Worm (Caenorhabditis elegans): ENCODE measurements around the gene srv-12.

DNA sequence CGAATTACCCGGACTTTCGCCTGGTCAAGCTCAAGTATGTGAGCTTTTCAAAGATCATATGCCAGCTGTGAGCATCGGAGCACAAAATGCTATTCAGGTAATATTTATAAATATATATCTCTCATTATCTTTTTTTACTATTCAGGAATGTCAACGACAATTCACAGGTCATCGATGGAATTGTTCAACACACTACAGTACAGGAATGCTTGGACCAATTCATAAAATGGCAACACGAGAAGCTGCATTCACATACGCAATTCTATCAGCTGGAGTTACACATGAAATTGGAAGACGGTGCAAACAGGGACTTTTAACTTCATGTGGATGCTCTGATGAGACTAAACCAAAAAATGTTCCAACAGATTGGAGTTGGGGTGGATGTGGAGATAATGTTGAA, 14.8 kb upstream of the srv-12 start:
- TF ChIP-seq attf-6 (GFP tag; IDR thresholded peaks at IDR 0.05) (no peak), ztf-28 (GFP tag; IDR thresholded peaks at IDR 0.05) (no peak), F10E7.11 (tag; optimal IDR thresholded peaks at IDR 0.05) (no peak), unc-62 (GFP tag; optimal IDR thresholded peaks at IDR 0.05) (no peak)

All from whole organism, young adult.